Worm (Caenorhabditis elegans) whole organism, L4 larva: Measurements from ENCODE around the gene ZC443.7.
A peak's percentile ranks its signal among the peaks of the same experiment; 100 is the strongest.

Experiments
- D1046.2 ChIP-seq: fragments of 200-800 bp; sonication (Bioruptor generic); IDR thresholded peaks from 2 replicates; pipeline ENCODE4 v1.3.6; 2022; ENCODE audit warnings: missing genetic modification characterization, missing compliant biosample characterization
- F26F4.8 ChIP-seq: fragments of 200-800 bp; sonication (Bioruptor generic); conservative IDR thresholded peaks from 2 replicates; pipeline ENCODE4 v1.3.6; 2022; ENCODE audit warnings: missing genetic modification characterization, missing compliant biosample characterization
- T20F7.1 ChIP-seq: fragments of 200-800 bp; sonication (Bioruptor generic); optimal IDR thresholded peaks from 2 replicates; lab custom pipeline; 2018; ENCODE audit warnings: mild to moderate bottlenecking, missing genetic modification characterization, missing compliant biosample characterization
- T26A8.4 ChIP-seq: fragments of 200-800 bp; sonication (Bioruptor generic); IDR thresholded peaks from 2 replicates; pipeline ENCODE4 v1.3.6; 2022; ENCODE audit warnings: missing genetic modification characterization, missing compliant biosample characterization
- Y48G9A.11 ChIP-seq: fragments of 200-800 bp; sonication (Bioruptor generic); IDR thresholded peaks from 2 replicates; pipeline ENCODE4 v1.3.6; 2022; ENCODE audit warnings: missing genetic modification reagents, missing genetic modification characterization, missing compliant biosample characterization
- Y75B8A.6 ChIP-seq: fragments of 200-800 bp; sonication (Bioruptor generic); IDR thresholded peaks from 2 replicates; pipeline ENCODE4 v1.3.6; 2022; ENCODE audit warnings: missing genetic modification reagents, missing genetic modification characterization, missing compliant biosample characterization
- aha-1 ChIP-seq: fragments of 150-350 bp; peaks from one replicate; lab custom pipeline; 2014; ENCODE audit warnings: missing biosample characterization, missing genetic modification characterization
- attf-4 ChIP-seq: sonication (generic microtip); optimal IDR thresholded peaks from 3 replicates; lab custom pipeline; 2017; ENCODE audit warnings: missing biosample characterization, missing genetic modification characterization
- ceh-28 ChIP-seq: fragments of 150-350 bp; optimal IDR thresholded peaks from 2 replicates; lab custom pipeline; 2014; ENCODE audit warnings: missing biosample characterization, missing genetic modification reagents, missing genetic modification characterization
- ceh-44 ChIP-seq: fragments of 200-800 bp; sonication (Bioruptor generic); IDR thresholded peaks from 2 replicates; pipeline ENCODE4 v1.3.6; 2022; ENCODE audit warnings: missing genetic modification reagents, missing genetic modification characterization, missing compliant biosample characterization
- ceh-62 ChIP-seq: sonication (generic microtip); optimal IDR thresholded peaks from 2 replicates; lab custom pipeline; 2017; ENCODE audit warnings: missing biosample characterization, missing genetic modification characterization
- ceh-82 ChIP-seq: sonication (generic microtip); optimal IDR thresholded peaks from 2 replicates; lab custom pipeline; 2017; ENCODE audit warnings: missing biosample characterization, missing genetic modification characterization
- ces-1 ChIP-seq: fragments of 150-350 bp; sonication (generic microtip); optimal IDR thresholded peaks from 4 replicates; lab custom pipeline; 2014; ENCODE audit warnings: missing biosample characterization, missing genetic modification reagents, missing genetic modification characterization
- ctbp-1 ChIP-seq: fragments of 200-800 bp; sonication (Bioruptor generic); IDR thresholded peaks from 2 replicates; pipeline ENCODE4 v1.3.6; 2022; ENCODE audit warnings: missing genetic modification reagents, missing genetic modification characterization, missing compliant biosample characterization
- daf-16 ChIP-seq, 3 experiments: sonication (generic microtip); optimal IDR thresholded peaks; 2 replicates each; lab custom pipeline; 2016 to 2017; ENCODE audit warnings: missing genetic modification characterization in 3 of 3, missing genetic modification reagents in 3 of 3, mild to moderate bottlenecking in 2 of 3, missing compliant biosample characterization in 2 of 3, missing biosample characterization in 1 of 3, moderate library complexity in 1 of 3
- daf-8 ChIP-seq: fragments of 200-800 bp; sonication (Bioruptor generic); IDR thresholded peaks from 2 replicates; pipeline ENCODE4 v1.3.6; 2022; ENCODE audit warnings: missing genetic modification characterization, missing compliant biosample characterization
- dve-1 ChIP-seq: sonication (generic microtip); optimal IDR thresholded peaks from 2 replicates; lab custom pipeline; 2017; ENCODE audit warnings: antibody characterized with exemption, mild to moderate bottlenecking, missing genetic modification characterization, missing compliant biosample characterization; ENCODE audit not compliant: insufficient read depth
- egl-43 ChIP-seq: fragments of 200-800 bp; sonication (Bioruptor generic); IDR thresholded peaks from 2 replicates; pipeline ENCODE4 v1.3.6; 2022; ENCODE audit warnings: missing genetic modification reagents, missing genetic modification characterization, missing compliant biosample characterization
- gei-8 ChIP-seq: fragments of 200-800 bp; sonication (Bioruptor generic); optimal IDR thresholded peaks from 2 replicates; lab custom pipeline; 2018; ENCODE audit warnings: mild to moderate bottlenecking, missing genetic modification characterization, missing compliant biosample characterization
- hif-1 ChIP-seq, 2 experiments: sonication (generic microtip); optimal IDR thresholded peaks; 2 replicates each; lab custom pipeline; 2016 to 2017; ENCODE audit warnings: missing compliant biosample characterization in 2 of 2, missing genetic modification characterization in 2 of 2, missing genetic modification reagents in 2 of 2, missing genotype in 2 of 2, mild to moderate bottlenecking in 1 of 2
- hlh-11 ChIP-seq: fragments of 200-800 bp; sonication (Bioruptor generic); optimal IDR thresholded peaks from 2 replicates; lab custom pipeline; 2018; ENCODE audit warnings: mild to moderate bottlenecking, missing genetic modification characterization, missing compliant biosample characterization
- hlh-30 ChIP-seq: sonication (generic microtip); optimal IDR thresholded peaks from 2 replicates; lab custom pipeline; 2017; ENCODE audit warnings: antibody characterized with exemption, mild to moderate bottlenecking, missing genetic modification characterization, missing compliant biosample characterization; ENCODE audit not compliant: insufficient read depth
- jun-1 ChIP-seq: fragments of 150-350 bp; optimal IDR thresholded peaks from 2 replicates; lab custom pipeline; 2014; ENCODE audit warnings: missing biosample characterization, missing genetic modification reagents, missing genetic modification characterization
- lin-38 ChIP-seq: fragments of 200-800 bp; sonication (Bioruptor generic); IDR thresholded peaks from 2 replicates; pipeline ENCODE4 v1.3.6; 2022; ENCODE audit warnings: missing genetic modification reagents, missing genetic modification characterization, missing compliant biosample characterization
- mdl-1 ChIP-seq, 2 experiments: fragments of 150-350 bp in 1 of 2; sonication (generic microtip) in 1 of 2; optimal IDR thresholded peaks; 2 replicates each; lab custom pipeline; 2014 to 2017; ENCODE audit warnings: missing biosample characterization in 2 of 2, missing genetic modification characterization in 2 of 2
- mes-2 ChIP-seq: sonication (generic microtip); optimal IDR thresholded peaks from 2 replicates; lab custom pipeline; 2016; ENCODE audit warnings: missing genotype, mild to moderate bottlenecking, missing genetic modification characterization, missing compliant biosample characterization; ENCODE audit not compliant: poor library complexity, severe bottlenecking
- mxl-3 ChIP-seq: fragments of 200-800 bp; sonication (Bioruptor generic); optimal IDR thresholded peaks from 2 replicates; lab custom pipeline; 2018; ENCODE audit warnings: mild to moderate bottlenecking, missing genetic modification characterization, missing compliant biosample characterization
- nhr-102 ChIP-seq: sonication (generic microtip); optimal IDR thresholded peaks from 2 replicates; lab custom pipeline; 2016; ENCODE audit warnings: mild to moderate bottlenecking, missing genetic modification characterization, moderate library complexity, missing compliant biosample characterization
- nhr-28 ChIP-seq: fragments of 150-350 bp; optimal IDR thresholded peaks from 2 replicates; lab custom pipeline; 2014; ENCODE audit warnings: missing biosample characterization, missing genetic modification characterization
- nhr-41 ChIP-seq: fragments of 200-800 bp; sonication (Bioruptor generic); IDR thresholded peaks from 2 replicates; pipeline ENCODE4 v1.3.6; 2022; ENCODE audit warnings: missing genetic modification reagents, missing genetic modification characterization, missing compliant biosample characterization
- nhr-42 ChIP-seq: fragments of 200-800 bp; sonication (Bioruptor generic); IDR thresholded peaks from 2 replicates; pipeline ENCODE4 v1.3.6; 2022; ENCODE audit warnings: missing genetic modification characterization, missing compliant biosample characterization
- nhr-77 ChIP-seq: fragments of 150-350 bp; optimal IDR thresholded peaks from 2 replicates; lab custom pipeline; 2014; ENCODE audit warnings: missing biosample characterization, missing genetic modification characterization
- pha-4 ChIP-seq, 2 experiments: fragments of 150-350 bp in 1 of 2; fragments of 200-800 bp in 1 of 2; sonication (Bioruptor generic) in 1 of 2; IDR thresholded peaks in 1 of 2; optimal IDR thresholded peaks in 1 of 2; 2 replicates each; pipeline versions ENCODE4 v1.3.6 to Lab custom; 2014 to 2022; ENCODE audit warnings: missing genetic modification characterization in 2 of 2, missing genetic modification reagents in 2 of 2, missing biosample characterization in 1 of 2, missing compliant biosample characterization in 1 of 2
- php-3 ChIP-seq: fragments of 200-800 bp; sonication (Bioruptor generic); IDR thresholded peaks from 2 replicates; pipeline ENCODE4 v1.3.6; 2022; ENCODE audit warnings: missing genetic modification reagents, missing genetic modification characterization, missing compliant biosample characterization
- pqm-1 ChIP-seq: sonication (generic microtip); optimal IDR thresholded peaks from 2 replicates; lab custom pipeline; 2017; ENCODE audit warnings: missing biosample characterization, missing genetic modification characterization
- set-16 ChIP-seq: fragments of 200-800 bp; sonication (Bioruptor generic); IDR thresholded peaks from 2 replicates; pipeline ENCODE4 v1.3.6; 2022; ENCODE audit warnings: missing genetic modification reagents, missing genetic modification characterization, missing compliant biosample characterization
- spr-1 ChIP-seq: sonication (generic microtip); optimal IDR thresholded peaks from 2 replicates; lab custom pipeline; 2016; ENCODE audit warnings: mild to moderate bottlenecking, missing genetic modification characterization, missing compliant biosample characterization
- spr-3 ChIP-seq: fragments of 200-800 bp; sonication (Bioruptor generic); optimal IDR thresholded peaks from 2 replicates; lab custom pipeline; 2018; ENCODE audit warnings: mild to moderate bottlenecking, missing genetic modification characterization, missing compliant biosample characterization
- unc-62 ChIP-seq, 3 experiments: fragments of 150-350 bp in 1 of 3; sonication (generic microtip); optimal IDR thresholded peaks in 2 of 3; peaks in 1 of 3; 1 replicate in 1 of 3; 2 replicates in 2 of 3; lab custom pipeline; 2014 to 2017; ENCODE audit warnings: missing biosample characterization in 3 of 3, missing genetic modification characterization in 3 of 3, missing genetic modification reagents in 3 of 3, missing genotype in 1 of 3
- vab-7 ChIP-seq: fragments of 200-800 bp; sonication (Bioruptor generic); IDR thresholded peaks from 2 replicates; pipeline ENCODE4 v1.3.6; 2022; ENCODE audit warnings: missing genetic modification reagents, missing genetic modification characterization, missing compliant biosample characterization
- zag-1 ChIP-seq: fragments of 150-350 bp; optimal IDR thresholded peaks from 2 replicates; lab custom pipeline; 2014; ENCODE audit warnings: missing biosample characterization, missing genetic modification characterization
- zfp-3 ChIP-seq: fragments of 200-800 bp; sonication (Bioruptor generic); conservative IDR thresholded peaks from 2 replicates; pipeline ENCODE4 v1.3.6; 2022; ENCODE audit warnings: missing genetic modification reagents, missing genetic modification characterization, missing compliant biosample characterization
- zip-2 ChIP-seq: fragments of 150-350 bp; optimal IDR thresholded peaks from 2 replicates; lab custom pipeline; 2014; ENCODE audit warnings: missing biosample characterization, missing genetic modification characterization
- ztf-7 ChIP-seq: fragments of 150-350 bp; optimal IDR thresholded peaks from 2 replicates; lab custom pipeline; 2014; ENCODE audit warnings: missing biosample characterization, missing genetic modification characterization

Gene ZC443.7

DNA sequence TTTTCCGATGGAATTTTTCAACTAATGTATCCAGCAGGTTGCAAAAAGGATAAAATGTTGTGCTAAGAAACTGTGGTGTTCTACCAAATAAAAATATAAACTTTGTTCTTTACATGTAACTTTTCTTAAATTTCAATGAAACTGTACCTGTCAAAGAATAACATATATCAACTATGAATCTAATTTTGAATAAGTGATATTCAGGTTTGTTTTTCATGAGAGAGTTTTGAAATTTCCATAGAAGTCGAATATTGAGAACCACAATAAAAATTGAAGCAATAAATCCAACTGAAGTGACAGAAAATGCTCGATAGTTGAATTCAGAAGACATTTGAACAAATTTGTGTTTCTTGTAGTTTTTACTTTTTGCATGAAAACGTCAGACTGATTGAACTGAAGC is 16.1 kb upstream of the ZC443.7 start, which contains the start of gene srbc-43:
Gene srbc-43 (minus strand): TSS at position 331 of the 400 bp plus-strand sequence.
- TF ChIP-seq mxl-3 (GFP tag; lab: Kevin White, UChicago) (no peak), aha-1 (tag; lab: Kevin White, UChicago) (peak; percentile 93)
- TF ChIP-seq, all 104 proteins: peak for 1

DNA sequence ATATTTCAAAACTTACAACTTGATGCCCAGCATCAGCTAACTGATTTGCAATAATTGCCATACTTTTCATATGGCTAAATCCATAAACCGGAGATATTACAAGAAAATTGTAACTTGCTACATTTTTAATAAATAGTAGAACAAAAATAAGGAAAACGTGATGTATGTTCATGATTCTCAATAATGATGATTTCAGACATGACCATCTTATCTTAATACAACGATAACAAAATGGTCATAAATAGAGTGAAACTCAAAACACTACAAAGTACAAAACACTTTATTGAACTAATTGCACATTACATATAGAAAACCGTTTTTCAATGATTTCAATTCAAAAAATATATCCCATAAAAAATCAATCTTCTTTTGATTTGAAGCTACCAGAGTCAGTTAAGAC is 13.5 kb upstream of the ZC443.7 start, which contains the start of gene ugt-5:
Gene ugt-5 (minus strand): TSS at position 214 of the 400 bp plus-strand sequence.
- TF ChIP-seq daf-16 (GFP tag; optimal IDR thresholded peaks at IDR 0.05; lab: Kevin White, UChicago) (no peak), daf-16 (tag; optimal IDR thresholded peaks at IDR 0.05; lab: Kevin White, UChicago) (peak; percentile 82), hlh-11 (tag; lab: Kevin White, UChicago) (peak; percentile 20), zfp-3 (GFP tag; lab: Robert Waterston, UW) (no peak), nhr-77 (tag; lab: Kevin White, UChicago) (peak; percentile 18), hlh-30 (tag; lab: Kevin White, UChicago) (peak; percentile 44), jun-1 (tag; lab: Kevin White, UChicago) (no peak), nhr-28 (tag; lab: Kevin White, UChicago) (peak; percentile 76), spr-1 (tag; lab: Kevin White, UChicago) (no peak), dve-1 (tag; lab: Kevin White, UChicago) (peak; percentile 34), pqm-1 (tag; lab: Kevin White, UChicago) (peak; percentile 24)
- TF ChIP-seq, all 104 proteins: peak for 7

DNA sequence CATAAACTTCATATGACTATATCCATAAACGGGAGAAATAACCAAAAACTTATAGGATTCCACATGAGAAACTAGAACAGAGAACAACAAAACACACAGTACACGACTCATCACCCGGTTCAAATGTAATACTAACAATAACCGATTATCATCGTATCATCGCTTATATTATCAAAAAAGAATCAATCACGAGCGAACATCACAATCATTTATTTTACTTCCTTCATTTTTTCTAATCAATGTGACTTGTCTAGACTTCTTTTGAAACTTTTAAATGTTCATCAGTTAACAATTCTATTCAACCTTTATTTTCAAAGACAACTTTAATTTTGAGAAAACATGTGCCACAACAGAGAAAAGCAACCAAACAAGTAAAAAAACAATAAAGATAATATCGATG is 11.1 kb upstream of the ZC443.7 start, which contains the start of gene ugt-4:
Gene ugt-4 (minus strand): TSS at position 141 of the 400 bp plus-strand sequence.
- TF ChIP-seq php-3 (GFP tag; lab: Robert Waterston, UW), result 0 out of 2 replicates have a peak, but pooled peaks have one; percentile 6
- no peak for TF ChIP-seq spr-3
- TF ChIP-seq Y75B8A.6 (GFP tag; lab: Robert Waterston, UW), result no peak
- TF ChIP-seq attf-4 (tag; lab: Kevin White, UChicago), result no peak
- no peak for TF ChIP-seq set-16 (GFP tag; lab: Robert Waterston, UW)
- TF ChIP-seq nhr-77 (tag; lab: Kevin White, UChicago), result peak; percentile 53
- TF ChIP-seq D1046.2 (GFP tag; lab: Robert Waterston, UW), result no peak
- TF ChIP-seq gei-8 (GFP tag; lab: Kevin White, UChicago), result no peak
- no peak for TF ChIP-seq ces-1
- no peak for TF ChIP-seq daf-8
- no peak for TF ChIP-seq mxl-3 (GFP tag; lab: Kevin White, UChicago)
- TF ChIP-seq nhr-42 (GFP tag; lab: Robert Waterston, UW), result no peak
- TF ChIP-seq zag-1, result no peak
- TF ChIP-seq T20F7.1 (GFP tag; lab: Kevin White, UChicago), result peak; percentile 52
- no peak for TF ChIP-seq ctbp-1 (GFP tag; lab: Robert Waterston, UW)
- TF ChIP-seq nhr-102 (tag; lab: Kevin White, UChicago), result no peak
- no peak for TF ChIP-seq nhr-41
- TF ChIP-seq ceh-44 (GFP tag; lab: Robert Waterston, UW), result no peak
- no peak for TF ChIP-seq F26F4.8 (GFP tag; lab: Robert Waterston, UW)
- no peak for TF ChIP-seq ceh-62 (tag; lab: Kevin White, UChicago)
- TF ChIP-seq mdl-1 (tag; optimal IDR thresholded peaks at IDR 0.05; lab: Kevin White, UChicago), result no peak
- no peak for TF ChIP-seq lin-38 (GFP tag; lab: Robert Waterston, UW)
- TF ChIP-seq ceh-28, result no peak
- TF ChIP-seq Y48G9A.11 (GFP tag; lab: Robert Waterston, UW), result no peak
- peak; percentile 49 for TF ChIP-seq pqm-1 (tag; lab: Kevin White, UChicago)
- TF ChIP-seq ztf-7 (tag; lab: Kevin White, UChicago), result no peak
- no peak for TF ChIP-seq mes-2
- peak; percentile 75 for TF ChIP-seq nhr-28 (tag; lab: Kevin White, UChicago)
- TF ChIP-seq ceh-82 (tag; lab: Kevin White, UChicago), result no peak
- TF ChIP-seq pha-4 (GFP tag; IDR thresholded peaks at IDR 0.05; lab: Robert Waterston, UW), result no peak
- no peak for TF ChIP-seq pha-4 (tag; optimal IDR thresholded peaks at IDR 0.05; lab: Kevin White, UChicago)
- TF ChIP-seq unc-62 (GFP tag; optimal IDR thresholded peaks at IDR 0.05 in 1 of 2; lab: Kevin White, UChicago), result peak in 1 of 2 experiments; percentile 80
- no peak for TF ChIP-seq unc-62 (tag; optimal IDR thresholded peaks at IDR 0.05; lab: Kevin White, UChicago)
- TF ChIP-seq T26A8.4 (GFP tag; lab: Robert Waterston, UW), result no peak
- TF ChIP-seq aha-1 (tag; lab: Kevin White, UChicago), result no peak
- no peak for TF ChIP-seq hif-1 (tag; optimal IDR thresholded peaks at IDR 0.05; lab: Kevin White, UChicago)
- TF ChIP-seq zip-2 (tag; lab: Kevin White, UChicago), result no peak
- TF ChIP-seq vab-7 (GFP tag; lab: Robert Waterston, UW), result no peak
- TF ChIP-seq egl-43 (GFP tag; lab: Robert Waterston, UW), result no peak
